Worm (Caenorhabditis elegans): ENCODE results near the gene F34H10.1.
A peak's percentile ranks its signal among the peaks of the same experiment; 100 is the strongest.

F34H10.1 gene

ce11 chrX:9673228-9673627, 47.3 kb downstream of the F34H10.1 start:
- TF ChIP-seq daf-16 (GFP tag; optimal IDR thresholded peaks at IDR 0.05) (no peak), daf-16 (tag; optimal IDR thresholded peaks at IDR 0.05) (peak; percentile 64), unc-62 (GFP tag; optimal IDR thresholded peaks at IDR 0.05 in 1 of 2) (peak in 1 of 2 experiments; percentile 83), unc-62 (tag; optimal IDR thresholded peaks at IDR 0.05) (no peak), hlh-30 (tag; optimal IDR thresholded peaks at IDR 0.05; ENCODE audit: insufficient read depth) (peak; percentile 32), lin-13 (GFP tag; optimal IDR thresholded peaks at IDR 0.05) (no peak), nhr-28 (tag; optimal IDR thresholded peaks at IDR 0.05) (peak; percentile 30), fkh-10 (GFP tag; optimal IDR thresholded peaks at IDR 0.05) (no peak)

ce11 chrX:9674799-9675198, 48.9 kb downstream of the F34H10.1 start, which contains the start of gene C43C3.4:
TSS of gene C43C3.4 (minus strand) at chrX:9674899.
- no peak for TF ChIP-seq Y5F2A.4 (GFP tag; optimal IDR thresholded peaks at IDR 0.05)
- no peak for TF ChIP-seq nhr-11 (tag; optimal IDR thresholded peaks at IDR 0.05)
- no peak for TF ChIP-seq mep-1 (tag; optimal IDR thresholded peaks at IDR 0.05)
- no peak for TF ChIP-seq lsy-2 (tag; optimal IDR thresholded peaks at IDR 0.05)
- no peak for TF ChIP-seq ceh-20 (GFP tag; IDR thresholded peaks at IDR 0.05)
- no peak for TF ChIP-seq D1046.2 (GFP tag; IDR thresholded peaks at IDR 0.05)
- TF ChIP-seq pha-4 (GFP tag; IDR thresholded peaks at IDR 0.05): no peak
- TF ChIP-seq pha-4 (tag; optimal IDR thresholded peaks at IDR 0.05): no peak
- no peak for TF ChIP-seq daf-16 (GFP tag; optimal IDR thresholded peaks at IDR 0.05)
- no peak for TF ChIP-seq daf-16 (tag; optimal IDR thresholded peaks at IDR 0.05)
- no peak for TF ChIP-seq T26A8.4 (GFP tag; IDR thresholded peaks at IDR 0.05)
- no peak for TF ChIP-seq nhr-77 (tag; optimal IDR thresholded peaks at IDR 0.05)
- no peak for TF ChIP-seq spr-1 (tag; optimal IDR thresholded peaks at IDR 0.05)
- TF ChIP-seq mxl-2 (GFP tag; conservative IDR thresholded peaks at IDR 0.05): no peak
- no peak for TF ChIP-seq hif-1 (tag; optimal IDR thresholded peaks at IDR 0.05)
- TF ChIP-seq tra-1 (GFP tag; IDR thresholded peaks at IDR 0.05): no peak
- TF ChIP-seq F26F4.8 (GFP tag; conservative IDR thresholded peaks at IDR 0.05): no peak
- no peak for TF ChIP-seq T20F7.1 (GFP tag; optimal IDR thresholded peaks at IDR 0.05)
- no peak for TF ChIP-seq lin-1 (GFP tag; IDR thresholded peaks at IDR 0.05)

- TF ChIP-seq ceh-82 (tag; optimal IDR thresholded peaks at IDR 0.05) (no peak), F49E8.2 (tag; optimal IDR thresholded peaks at IDR 0.05; ENCODE audit: borderline replicate concordance) (no peak), dmd-6 (GFP tag; IDR thresholded peaks at IDR 0.05) (peak; percentile 76), saeg-2 (GFP tag; IDR thresholded peaks at IDR 0.05) (no peak), mep-1 (tag; optimal IDR thresholded peaks at IDR 0.05) (no peak), daf-16 (GFP tag; optimal IDR thresholded peaks at IDR 0.05) (no peak), daf-16 (tag; optimal IDR thresholded peaks at IDR 0.05) (peak; percentile 97), nhr-10 (tag; optimal IDR thresholded peaks at IDR 0.05) (no peak), nhr-111 (GFP tag; optimal IDR thresholded peaks at IDR 0.05) (no peak), tra-1 (GFP tag; IDR thresholded peaks at IDR 0.05) (peak; percentile 60; the same call in 1 of the 2 replicates), ceh-20 (GFP tag; IDR thresholded peaks at IDR 0.05) (0 out of 2 replicates have a peak, but pooled peaks have one; percentile 25), nhr-76 (tag; optimal IDR thresholded peaks at IDR 0.05) (no peak), hlh-11 (tag; optimal IDR thresholded peaks at IDR 0.05) (peak; percentile 12), egl-27 (tag; optimal IDR thresholded peaks at IDR 0.05) (no peak), spr-1 (tag; optimal IDR thresholded peaks at IDR 0.05) (no peak), php-3 (GFP tag; IDR thresholded peaks at IDR 0.05) (0 out of 2 replicates have a peak, but pooled peaks have one; percentile 16), mxl-2 (GFP tag; conservative IDR thresholded peaks at IDR 0.05) (no peak), unc-130 (GFP tag; optimal IDR thresholded peaks at IDR 0.05) (no peak), daf-19 (GFP tag; conservative IDR thresholded peaks at IDR 0.05) (no peak), unc-39 (tag; optimal IDR thresholded peaks at IDR 0.05) (no peak), dve-1 (tag; optimal IDR thresholded peaks at IDR 0.05; ENCODE audit: insufficient read depth) (peak; percentile 63), lin-38 (GFP tag; IDR thresholded peaks at IDR 0.05) (no peak), lin-15B (tag; optimal IDR thresholded peaks at IDR 0.05) (no peak)
Measured at ce11 chrX:9676009-9676408, 50.1 kb downstream of the F34H10.1 start.
